In the genomic region with DNA sequence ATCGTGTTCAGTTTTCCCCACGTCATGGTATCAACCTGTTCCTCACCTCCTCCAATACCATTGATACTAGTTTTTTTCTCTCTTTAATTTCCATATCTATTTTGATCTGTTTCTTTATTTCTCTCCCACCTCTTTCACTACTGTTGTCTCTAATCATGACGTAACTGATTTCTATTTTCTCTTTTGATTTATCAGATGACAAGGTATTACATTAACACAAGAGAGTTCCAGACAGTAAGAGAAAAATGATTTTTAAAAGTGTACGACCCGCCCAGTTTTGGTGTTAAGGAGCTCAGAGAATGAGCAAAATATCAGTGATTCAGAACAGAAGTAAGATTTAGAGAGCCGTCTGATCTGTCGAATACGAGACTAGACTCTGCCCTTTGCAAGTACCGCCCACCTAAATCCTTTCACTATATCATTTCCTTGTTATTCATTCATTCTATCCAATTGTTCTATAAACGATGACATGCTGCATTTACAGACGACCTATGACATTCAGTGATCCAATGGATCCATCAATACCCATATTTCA, we compare ENCODE assay signal across 3 worm cellular contexts.
A peak's percentile ranks its signal among the peaks of the same experiment; 100 is the strongest.
TF ChIP-seq lines count a peak whose summit lies in the region.

Gene nhr-105 (plus strand): TSS at position 485 of the 535 bp plus-strand sequence.

TF ChIP-seq in whole organism, L1 larva, 84 proteins besides CTCF, POLR2A, EP300 and RAD21 (continued from another document and continues in another):
- TF ChIP-seq efl-1 (optimal IDR thresholded peaks at IDR 0.05; lab: Kevin White, UChicago) (peak; percentile 8 to 41), efl-1 (GFP tag; optimal IDR thresholded peaks at IDR 0.05 in 1 of 2; lab: Kevin White, UChicago) (no peak), nhr-19 (GFP tag; conservative IDR thresholded peaks at IDR 0.05; lab: Robert Waterston, UW) (peak; percentile 86), C16A3.4 (tag; optimal IDR thresholded peaks at IDR 0.05; lab: Kevin White, UChicago) (no peak), fkh-8 (tag; optimal IDR thresholded peaks at IDR 0.05; lab: Kevin White, UChicago) (peak; percentile 83), unc-30 (tag; optimal IDR thresholded peaks at IDR 0.05; lab: Kevin White, UChicago) (no peak), ets-5 (GFP tag; IDR thresholded peaks at IDR 0.05; lab: Robert Waterston, UW) (no peak), nhr-12 (tag; optimal IDR thresholded peaks at IDR 0.05; lab: Kevin White, UChicago) (no peak), lin-14 (GFP tag; optimal IDR thresholded peaks at IDR 0.05; lab: Kevin White, UChicago) (peak; percentile 79), alr-1 (tag; optimal IDR thresholded peaks at IDR 0.05; lab: Kevin White, UChicago; ENCODE audit: borderline replicate concordance) (no peak), nhr-77 (tag; optimal IDR thresholded peaks at IDR 0.05; lab: Kevin White, UChicago) (no peak), irx-1 (tag; optimal IDR thresholded peaks at IDR 0.05; lab: Kevin White, UChicago) (no peak), ceh-82 (tag; optimal IDR thresholded peaks at IDR 0.05; lab: Kevin White, UChicago) (peak in 1 of 3 experiments; percentile 11), nhr-28 (tag; optimal IDR thresholded peaks at IDR 0.05; lab: Kevin White, UChicago) (no peak), fkh-4 (tag; optimal IDR thresholded peaks at IDR 0.05; lab: Kevin White, UChicago; ENCODE audit: borderline replicate concordance) (no peak), tbx-2 (tag; optimal IDR thresholded peaks at IDR 0.05; lab: Kevin White, UChicago) (peak; percentile 62), pax-3 (tag; optimal IDR thresholded peaks at IDR 0.05; lab: Kevin White, UChicago) (peak; percentile 74), egl-13 (tag; optimal IDR thresholded peaks at IDR 0.05; lab: Kevin White, UChicago) (no peak), elt-2 (tag; optimal IDR thresholded peaks at IDR 0.05; lab: Kevin White, UChicago) (peak; percentile 70), ama-1 (optimal IDR thresholded peaks at IDR 0.05; lab: Kevin White, UChicago) (no peak), hlh-4 (tag; optimal IDR thresholded peaks at IDR 0.05; lab: Kevin White, UChicago) (no peak), ceh-90 (tag; optimal IDR thresholded peaks at IDR 0.05; lab: Kevin White, UChicago) (no peak), rnt-1 (tag; optimal IDR thresholded peaks at IDR 0.05; lab: Kevin White, UChicago) (no peak), nhr-11 (tag; optimal IDR thresholded peaks at IDR 0.05; lab: Kevin White, UChicago) (no peak), fos-1 (tag; optimal IDR thresholded peaks at IDR 0.05; lab: Kevin White, UChicago) (peak; percentile 82), ces-1 (GFP tag; optimal IDR thresholded peaks at IDR 0.05; lab: Kevin White, UChicago) (no peak), mab-9 (GFP tag; IDR thresholded peaks at IDR 0.05; lab: Robert Waterston, UW) (no peak), ztf-11 (tag; optimal IDR thresholded peaks at IDR 0.05; lab: Kevin White, UChicago) (no peak), swsn-7 (tag; optimal IDR thresholded peaks at IDR 0.05; lab: Kevin White, UChicago) (peak; percentile 42), zip-4 (GFP tag; optimal IDR thresholded peaks at IDR 0.05; lab: Kevin White, UChicago) (no peak), hlh-17 (GFP tag; optimal IDR thresholded peaks at IDR 0.05; lab: Kevin White, UChicago; ENCODE audit: borderline replicate concordance) (no peak), dpl-1 (GFP tag; optimal IDR thresholded peaks at IDR 0.05; lab: Kevin White, UChicago) (peak in 2 of 3 experiments; percentile 18 to 21), grh-1 (GFP tag; IDR thresholded peaks at IDR 0.05; lab: Robert Waterston, UW) (peak; percentile 73), nhr-20 (tag; optimal IDR thresholded peaks at IDR 0.05; lab: Kevin White, UChicago) (peak; percentile 88), lir-3 (tag; optimal IDR thresholded peaks at IDR 0.05; lab: Kevin White, UChicago; ENCODE audit: poor library complexity) (peak; percentile 34), ceh-63 (GFP tag; optimal IDR thresholded peaks at IDR 0.05; lab: Kevin White, UChicago) (no peak), nhr-71 (tag; optimal IDR thresholded peaks at IDR 0.05; lab: Kevin White, UChicago) (peak; percentile 88), egl-27 (tag; optimal IDR thresholded peaks at IDR 0.05; lab: Kevin White, UChicago) (no peak), mep-1 (tag; optimal IDR thresholded peaks at IDR 0.05; lab: Kevin White, UChicago) (peak; percentile 44), lin-39 (tag; optimal IDR thresholded peaks at IDR 0.05; lab: Kevin White, UChicago) (no peak), nhr-90 (tag; optimal IDR thresholded peaks at IDR 0.05; lab: Kevin White, UChicago; ENCODE audit: poor library complexity) (peak; percentile 71), C04F5.9 (tag; optimal IDR thresholded peaks at IDR 0.05; lab: Kevin White, UChicago) (no peak)

TF ChIP-seq in whole organism, L4 larva, 104 proteins besides CTCF, POLR2A, EP300 and RAD21 (continued from another document and continues in another):
- no peak for TF ChIP-seq attf-4 (tag; optimal IDR thresholded peaks at IDR 0.05; lab: Kevin White, UChicago)
- TF ChIP-seq ctbp-1 (GFP tag; IDR thresholded peaks at IDR 0.05; lab: Robert Waterston, UW): peak; percentile 9; the same call in 1 of the 2 replicates
- no peak for TF ChIP-seq daf-19 (GFP tag; conservative IDR thresholded peaks at IDR 0.05; lab: Robert Waterston, UW)
- peak; percentile 77 for TF ChIP-seq dmd-6 (GFP tag; IDR thresholded peaks at IDR 0.05; lab: Robert Waterston, UW)
- TF ChIP-seq tag-97 (GFP tag; IDR thresholded peaks at IDR 0.05; lab: Robert Waterston, UW): no peak
- TF ChIP-seq zag-1 (tag; optimal IDR thresholded peaks at IDR 0.05; lab: Kevin White, UChicago): no peak
- no peak for TF ChIP-seq gei-8 (GFP tag; optimal IDR thresholded peaks at IDR 0.05; lab: Kevin White, UChicago)
- TF ChIP-seq egl-43 (GFP tag; IDR thresholded peaks at IDR 0.05; lab: Robert Waterston, UW): no peak
- no peak; the same call in 1 of the 2 replicates for TF ChIP-seq madf-9 (GFP tag; conservative IDR thresholded peaks at IDR 0.05; lab: Robert Waterston, UW)
- no peak for TF ChIP-seq dmd-9 (GFP tag; IDR thresholded peaks at IDR 0.05; lab: Robert Waterston, UW)
- peak; percentile 98 for TF ChIP-seq aha-1 (tag; lab: Kevin White, UChicago)
- TF ChIP-seq nhr-28 (tag; optimal IDR thresholded peaks at IDR 0.05; lab: Kevin White, UChicago): peak; percentile 81
- no peak for TF ChIP-seq unc-130 (GFP tag; optimal IDR thresholded peaks at IDR 0.05; lab: Kevin White, UChicago)
- TF ChIP-seq daf-16 (GFP tag; optimal IDR thresholded peaks at IDR 0.05; lab: Kevin White, UChicago): no peak
- peak; percentile 83 for TF ChIP-seq daf-16 (tag; optimal IDR thresholded peaks at IDR 0.05; lab: Kevin White, UChicago)
- TF ChIP-seq arid-1 (GFP tag; conservative IDR thresholded peaks at IDR 0.05; lab: Robert Waterston, UW): no peak; the same call in 1 of the 2 replicates
- TF ChIP-seq mxl-3 (GFP tag; optimal IDR thresholded peaks at IDR 0.05; lab: Kevin White, UChicago): no peak
- TF ChIP-seq saeg-2 (GFP tag; IDR thresholded peaks at IDR 0.05; lab: Robert Waterston, UW): no peak
- peak; percentile 88 for TF ChIP-seq dve-1 (tag; optimal IDR thresholded peaks at IDR 0.05; lab: Kevin White, UChicago; ENCODE audit: insufficient read depth)
- TF ChIP-seq nhr-42 (GFP tag; IDR thresholded peaks at IDR 0.05; lab: Robert Waterston, UW): 0 out of 2 replicates have a peak, but pooled peaks have one; percentile 54
- peak; percentile 46 for TF ChIP-seq nhr-25 (tag; optimal IDR thresholded peaks at IDR 0.05; lab: Kevin White, UChicago; ENCODE audit: borderline replicate concordance, insufficient read depth)
- TF ChIP-seq T26A8.4 (GFP tag; IDR thresholded peaks at IDR 0.05; lab: Robert Waterston, UW): peak; percentile 56; the same call in 1 of the 2 replicates
- TF ChIP-seq ZK337.2 (GFP tag; IDR thresholded peaks at IDR 0.05; lab: Robert Waterston, UW): no peak
- no peak for TF ChIP-seq aly-2 (tag; optimal IDR thresholded peaks at IDR 0.05; lab: Kevin White, UChicago)
- no peak for TF ChIP-seq F26F4.8 (GFP tag; conservative IDR thresholded peaks at IDR 0.05; lab: Robert Waterston, UW)
- TF ChIP-seq lsy-2 (tag; optimal IDR thresholded peaks at IDR 0.05; lab: Kevin White, UChicago): peak in 1 of 2 experiments; percentile 79
- no peak for TF ChIP-seq lin-29 (GFP tag; IDR thresholded peaks at IDR 0.05; lab: Robert Waterston, UW)
- no peak for TF ChIP-seq hif-1 (tag; optimal IDR thresholded peaks at IDR 0.05; lab: Kevin White, UChicago)
- 0 out of 2 replicates have a peak, but pooled peaks have one; percentile 11 for TF ChIP-seq zfp-3 (GFP tag; conservative IDR thresholded peaks at IDR 0.05; lab: Robert Waterston, UW)
- no peak for TF ChIP-seq nhr-111 (GFP tag; optimal IDR thresholded peaks at IDR 0.05; lab: Kevin White, UChicago)
- TF ChIP-seq hlh-11 (tag; optimal IDR thresholded peaks at IDR 0.05; lab: Kevin White, UChicago): peak; percentile 92
- TF ChIP-seq php-3 (GFP tag; IDR thresholded peaks at IDR 0.05; lab: Robert Waterston, UW): peak; percentile 32; the same call in 1 of the 2 replicates
- peak; percentile 67; the same call in 1 of the 2 replicates for TF ChIP-seq mxl-2 (GFP tag; conservative IDR thresholded peaks at IDR 0.05; lab: Robert Waterston, UW)
- TF ChIP-seq vab-7 (GFP tag; IDR thresholded peaks at IDR 0.05; lab: Robert Waterston, UW): no peak
- no peak for TF ChIP-seq jun-1 (tag; optimal IDR thresholded peaks at IDR 0.05; lab: Kevin White, UChicago)
- peak; percentile 17 for TF ChIP-seq rbr-2 (tag; optimal IDR thresholded peaks at IDR 0.05; lab: Kevin White, UChicago)
- peak; percentile 53 for TF ChIP-seq nhr-6 (tag; optimal IDR thresholded peaks at IDR 0.05; lab: Kevin White, UChicago)
- no peak for TF ChIP-seq skn-1 (tag; optimal IDR thresholded peaks at IDR 0.05; lab: Kevin White, UChicago)
- peak; percentile 39 for TF ChIP-seq nhr-102 (tag; optimal IDR thresholded peaks at IDR 0.05; lab: Kevin White, UChicago)
- peak; percentile 11 for TF ChIP-seq mes-2 (tag; optimal IDR thresholded peaks at IDR 0.05; lab: Kevin White, UChicago; ENCODE audit: poor library complexity, severe bottlenecking)
- TF ChIP-seq ZK546.5 (tag; optimal IDR thresholded peaks at IDR 0.05; lab: Kevin White, UChicago): no peak
- 0 out of 4 replicates have a peak, but pooled peaks of 1 of the 2 experiments have one; percentile 10 for TF ChIP-seq madf-5 (GFP tag; IDR thresholded peaks at IDR 0.05; lab: Robert Waterston, UW)
- no peak for TF ChIP-seq ceh-28 (tag; optimal IDR thresholded peaks at IDR 0.05; lab: Kevin White, UChicago)

TF ChIP-seq in whole organism, young adult, 124 proteins besides CTCF, POLR2A, EP300 and RAD21 (continued from another document):
- TF ChIP-seq ets-4 (GFP tag; optimal IDR thresholded peaks at IDR 0.05; lab: Kevin White, UChicago): no peak
- no peak for TF ChIP-seq attf-6 (GFP tag; IDR thresholded peaks at IDR 0.05; lab: Robert Waterston, UW)
- TF ChIP-seq ztf-28 (GFP tag; IDR thresholded peaks at IDR 0.05; lab: Robert Waterston, UW): no peak
- TF ChIP-seq Y95B8A.8 (GFP tag; IDR thresholded peaks at IDR 0.05; lab: Robert Waterston, UW): peak; percentile 51; the same call in 1 of the 2 replicates
- no peak for TF ChIP-seq Y56A3A.18 (GFP tag; IDR thresholded peaks at IDR 0.05; lab: Robert Waterston, UW)
- no peak for TF ChIP-seq ztf-6 (GFP tag; IDR thresholded peaks at IDR 0.05; lab: Robert Waterston, UW)
- no peak for TF ChIP-seq lin-26 (GFP tag; IDR thresholded peaks at IDR 0.05; lab: Robert Waterston, UW)
- peak; percentile 32 for TF ChIP-seq F22D6.2 (tag; optimal IDR thresholded peaks at IDR 0.05; lab: Kevin White, UChicago)
- TF ChIP-seq C17E4.6 (GFP tag; IDR thresholded peaks at IDR 0.05; lab: Robert Waterston, UW): no peak
- TF ChIP-seq hlh-26 (GFP tag; conservative IDR thresholded peaks at IDR 0.05; lab: Robert Waterston, UW): no peak
- TF ChIP-seq madf-6 (GFP tag; IDR thresholded peaks at IDR 0.05; lab: Robert Waterston, UW): no peak
- TF ChIP-seq ceh-100 (GFP tag; IDR thresholded peaks at IDR 0.05; lab: Robert Waterston, UW): no peak
- TF ChIP-seq ZK185.1 (tag; optimal IDR thresholded peaks at IDR 0.05; lab: Kevin White, UChicago; ENCODE audit: poor library complexity, severe bottlenecking): peak; percentile 10
- no peak for TF ChIP-seq ceh-58 (GFP tag; IDR thresholded peaks at IDR 0.05; lab: Robert Waterston, UW)
- TF ChIP-seq F55B11.4 (tag; optimal IDR thresholded peaks at IDR 0.05; lab: Kevin White, UChicago; ENCODE audit: borderline replicate concordance, insufficient read depth): no peak
- 0 out of 2 replicates have a peak, but pooled peaks have one; percentile 24 for TF ChIP-seq B0336.3 (GFP tag; IDR thresholded peaks at IDR 0.05; lab: Robert Waterston, UW)
- no peak for TF ChIP-seq Y67H2A.10 (GFP tag; conservative IDR thresholded peaks at IDR 0.05; lab: Robert Waterston, UW)
- TF ChIP-seq unc-130 (GFP tag; optimal IDR thresholded peaks at IDR 0.05; lab: Kevin White, UChicago): no peak
- TF ChIP-seq mxl-1 (tag; optimal IDR thresholded peaks at IDR 0.05; lab: Kevin White, UChicago): no peak
- no peak for TF ChIP-seq B0019.2 (GFP tag; conservative IDR thresholded peaks at IDR 0.05; lab: Robert Waterston, UW)
- no peak for TF ChIP-seq T26A5.8 (tag; optimal IDR thresholded peaks at IDR 0.05; lab: Kevin White, UChicago)
- TF ChIP-seq ztf-26 (tag; optimal IDR thresholded peaks at IDR 0.05; lab: Kevin White, UChicago): peak; percentile 21
- peak; percentile 56 for TF ChIP-seq attf-5 (GFP tag; optimal IDR thresholded peaks at IDR 0.05; lab: Kevin White, UChicago)
- TF ChIP-seq mes-4 (tag; optimal IDR thresholded peaks at IDR 0.05; lab: Kevin White, UChicago): no peak
- TF ChIP-seq let-607 (tag; optimal IDR thresholded peaks at IDR 0.05; lab: Kevin White, UChicago): no peak
- TF ChIP-seq dpff-1 (tag; optimal IDR thresholded peaks at IDR 0.05; lab: Kevin White, UChicago): no peak
- peak; percentile 36 for TF ChIP-seq ama-1 (optimal IDR thresholded peaks at IDR 0.05; lab: Kevin White, UChicago)
- TF ChIP-seq ama-1 (GFP tag; optimal IDR thresholded peaks at IDR 0.05; lab: Kevin White, UChicago): no peak
- no peak for TF ChIP-seq lin-54 (GFP tag; optimal IDR thresholded peaks at IDR 0.05; lab: Kevin White, UChicago)
- TF ChIP-seq tbx-9 (tag; optimal IDR thresholded peaks at IDR 0.05; lab: Kevin White, UChicago; ENCODE audit: borderline replicate concordance): no peak
- no peak for TF ChIP-seq madf-3 (GFP tag; IDR thresholded peaks at IDR 0.05; lab: Robert Waterston, UW)
- no peak for TF ChIP-seq die-1 (tag; optimal IDR thresholded peaks at IDR 0.05; lab: Kevin White, UChicago)
- TF ChIP-seq ceh-79 (tag; optimal IDR thresholded peaks at IDR 0.05; lab: Kevin White, UChicago): no peak
- no peak for TF ChIP-seq madf-10 (tag; optimal IDR thresholded peaks at IDR 0.05; lab: Kevin White, UChicago)
- TF ChIP-seq repo-1 (tag; optimal IDR thresholded peaks at IDR 0.05; lab: Kevin White, UChicago): no peak
- TF ChIP-seq mel-28 (tag; optimal IDR thresholded peaks at IDR 0.05; lab: Kevin White, UChicago; ENCODE audit: borderline replicate concordance): no peak
- TF ChIP-seq hsf-1 (GFP tag; IDR thresholded peaks at IDR 0.05; lab: Robert Waterston, UW): no peak
- no peak for TF ChIP-seq dpl-1 (GFP tag; optimal IDR thresholded peaks at IDR 0.05; lab: Kevin White, UChicago)
- TF ChIP-seq sdz-38 (tag; optimal IDR thresholded peaks at IDR 0.05; lab: Kevin White, UChicago): no peak
- TF ChIP-seq F37B4.10 (GFP tag; IDR thresholded peaks at IDR 0.05; lab: Robert Waterston, UW): no peak
- no peak for TF ChIP-seq lsl-1 (GFP tag; optimal IDR thresholded peaks at IDR 0.05; lab: Kevin White, UChicago)
- TF ChIP-seq ekl-4 (GFP tag; IDR thresholded peaks at IDR 0.05; lab: Robert Waterston, UW): no peak
- TF ChIP-seq zfh-2 (GFP tag; conservative IDR thresholded peaks at IDR 0.05; lab: Robert Waterston, UW): no peak
- TF ChIP-seq athp-1 (tag; optimal IDR thresholded peaks at IDR 0.05; lab: Kevin White, UChicago): no peak
- no peak for TF ChIP-seq mcd-1 (GFP tag; IDR thresholded peaks at IDR 0.05; lab: Robert Waterston, UW)
- TF ChIP-seq F57C9.4 (tag; optimal IDR thresholded peaks at IDR 0.05; lab: Kevin White, UChicago): no peak
- no peak for TF ChIP-seq egrh-3 (GFP tag; IDR thresholded peaks at IDR 0.05; lab: Robert Waterston, UW)
- TF ChIP-seq snpc-1.3 (tag; optimal IDR thresholded peaks at IDR 0.05; lab: Kevin White, UChicago; ENCODE audit: insufficient read depth): no peak
- no peak for TF ChIP-seq F33H1.4 (GFP tag; IDR thresholded peaks at IDR 0.05; lab: Robert Waterston, UW)
- peak in 1 of 3 experiments; percentile 27 for TF ChIP-seq lin-35 (GFP tag; optimal IDR thresholded peaks at IDR 0.05; lab: Kevin White, UChicago)
- no peak for TF ChIP-seq ccch-3 (GFP tag; optimal IDR thresholded peaks at IDR 0.05; lab: Kevin White, UChicago)
